Fruit fly (Drosophila melanogaster) whole organism, wandering third instar larva: Measurements from ENCODE around the gene CG12984.

Experiments used
- Abd-B ChIP-seq: fragments of >200 bp; optimal IDR thresholded peaks from 2 replicates; lab custom pipeline; 2017; ENCODE audit warnings: missing biosample characterization, missing genetic modification characterization
- CG32264 ChIP-seq: fragments of 200-800 bp; sonication (Bioruptor generic); optimal IDR thresholded peaks from 2 replicates; lab custom pipeline; 2016; ENCODE audit warnings: missing biosample characterization, missing genetic modification characterization
- CG9705 ChIP-seq: fragments of 200-800 bp; sonication (Bioruptor generic); optimal IDR thresholded peaks from 2 replicates; lab custom pipeline; 2018; ENCODE audit warnings: missing biosample characterization, mild to moderate bottlenecking, missing genetic modification characterization
- Dif ChIP-seq: fragments of 200-275, 200-300 bp; sonication (Bioruptor generic); optimal IDR thresholded peaks from 2 replicates; lab custom pipeline; 2018; ENCODE audit warnings: missing biosample characterization, missing genetic modification characterization; ENCODE audit not compliant: partially characterized antibody
- HLH106 ChIP-seq: fragments of 200-800 bp; optimal IDR thresholded peaks from 3 replicates; lab custom pipeline; 2019; ENCODE audit warnings: missing biosample characterization, mild to moderate bottlenecking, missing genetic modification characterization, moderate library complexity
- Hnf4 ChIP-seq: fragments of 200-800 bp; sonication (Bioruptor generic); optimal IDR thresholded peaks from 2 replicates; lab custom pipeline; 2016; ENCODE audit warnings: missing biosample characterization, mild to moderate bottlenecking, missing genetic modification characterization
- Hr83 ChIP-seq: fragments of 200-300 bp; sonication (Bioruptor generic); optimal IDR thresholded peaks from 2 replicates; lab custom pipeline; 2016; ENCODE audit warnings: missing biosample characterization, mild to moderate bottlenecking, missing genetic modification characterization, moderate library complexity; ENCODE audit not compliant: poor library complexity, severe bottlenecking
- Mio ChIP-seq: sonication (Bioruptor generic); optimal IDR thresholded peaks from 2 replicates; lab custom pipeline; 2016; ENCODE audit warnings: missing biosample characterization, missing genetic modification characterization
- Myc ChIP-seq: fragments of >200 bp; optimal IDR thresholded peaks from 2 replicates; lab custom pipeline; 2017
- N ChIP-seq: fragments of >200 bp; optimal IDR thresholded peaks from 2 replicates; lab custom pipeline; 2018; ENCODE audit warnings: missing biosample characterization, missing external identifiers, missing genetic modification characterization
- OdsH ChIP-seq: fragments of 200-800 bp; sonication (Bioruptor generic); optimal IDR thresholded peaks from 2 replicates; lab custom pipeline; 2016; ENCODE audit warnings: missing biosample characterization, mild to moderate bottlenecking, missing genetic modification characterization
- Rel ChIP-seq, 2 experiments: fragments of 200-800 bp; sonication (Bioruptor generic) in 1 of 2; optimal IDR thresholded peaks; 2 replicates in 1 of 2; 3 replicates in 1 of 2; lab custom pipeline; 2016 to 2019; ENCODE audit warnings: mild to moderate bottlenecking in 2 of 2, missing biosample characterization in 2 of 2, missing genetic modification characterization in 2 of 2, moderate library complexity in 1 of 2
- Sp1 ChIP-seq: fragments of 200-800 bp; sonication (Bioruptor generic); optimal IDR thresholded peaks from 3 replicates; lab custom pipeline; 2019; ENCODE audit warnings: missing biosample characterization, mild to moderate bottlenecking, missing genetic modification characterization, moderate library complexity
- Vsx2 ChIP-seq: fragments of 200-300, 225-300 bp; sonication (Bioruptor generic); optimal IDR thresholded peaks from 2 replicates; lab custom pipeline; 2018; ENCODE audit warnings: missing biosample characterization, missing genetic modification characterization; ENCODE audit not compliant: partially characterized antibody
- br ChIP-seq: fragments of 200-800 bp; sonication (Bioruptor generic); optimal IDR thresholded peaks from 2 replicates; lab custom pipeline; 2016; ENCODE audit warnings: missing biosample characterization, missing genetic modification characterization
- brk ChIP-seq: fragments of 200-800 bp; sonication (Bioruptor generic); optimal IDR thresholded peaks from 2 replicates; lab custom pipeline; 2016; ENCODE audit warnings: missing biosample characterization, mild to moderate bottlenecking, missing genetic modification characterization
- dl ChIP-seq, 2 experiments: fragments of 175-275, 200-275 bp in 1 of 2; fragments of 200-275 bp in 1 of 2; sonication (Bioruptor generic); optimal IDR thresholded peaks; lab custom pipeline; 2018; ENCODE audit warnings: mild to moderate bottlenecking in 2 of 2, missing biosample characterization in 2 of 2, missing genetic modification characterization in 2 of 2, moderate library complexity in 2 of 2; ENCODE audit not compliant: partially characterized antibody in 2 of 2, insufficient read depth in 1 of 2
- dmrt93B ChIP-seq: fragments of 200-800 bp; sonication (Bioruptor generic); optimal IDR thresholded peaks from 2 replicates; lab custom pipeline; 2018; ENCODE audit warnings: missing biosample characterization, mild to moderate bottlenecking, missing genetic modification characterization
- dsf ChIP-seq: sonication (Bioruptor generic); optimal IDR thresholded peaks from 2 replicates; lab custom pipeline; 2016; ENCODE audit warnings: missing biosample characterization, missing genetic modification characterization, borderline replicate concordance
- ey ChIP-seq: fragments of 200-800 bp; sonication (Bioruptor generic); optimal IDR thresholded peaks from 2 replicates; lab custom pipeline; 2016; ENCODE audit warnings: missing biosample characterization, missing genetic modification characterization
- foxo ChIP-seq, 2 experiments: fragments of 200-800 bp; sonication (Bioruptor generic); optimal IDR thresholded peaks; 2 replicates in 1 of 2; 3 replicates in 1 of 2; lab custom pipeline; 2016 to 2017; ENCODE audit warnings: missing biosample characterization in 2 of 2, missing genetic modification characterization in 2 of 2
- fru ChIP-seq: fragments of 200-800 bp; sonication (Bioruptor generic); optimal IDR thresholded peaks from 3 replicates; lab custom pipeline; 2016; ENCODE audit warnings: missing biosample characterization, mild to moderate bottlenecking, missing genetic modification characterization
- h ChIP-seq: fragments of 200-800 bp; sonication (Bioruptor generic); optimal IDR thresholded peaks from 3 replicates; lab custom pipeline; 2016; ENCODE audit warnings: missing biosample characterization, mild to moderate bottlenecking, missing genetic modification characterization
- jim ChIP-seq: fragments of 175-275, 200-325 bp; sonication (Bioruptor generic); optimal IDR thresholded peaks from 2 replicates; lab custom pipeline; 2016; ENCODE audit warnings: missing biosample characterization, mild to moderate bottlenecking, missing genetic modification characterization
- lola ChIP-seq: fragments of >200 bp; optimal IDR thresholded peaks from 2 replicates; lab custom pipeline; 2017; ENCODE audit warnings: missing biosample characterization, missing genetic modification characterization
- pan ChIP-seq: fragments of >200 bp; optimal IDR thresholded peaks from 2 replicates; lab custom pipeline; 2017
- psq ChIP-seq: fragments of 200-800 bp; sonication (Bioruptor generic); optimal IDR thresholded peaks from 3 replicates; lab custom pipeline; 2017; ENCODE audit warnings: missing biosample characterization, mild to moderate bottlenecking, missing genetic modification characterization, moderate library complexity
- rgr ChIP-seq: fragments of 200-800 bp; sonication (Bioruptor generic); optimal IDR thresholded peaks from 3 replicates; lab custom pipeline; 2016; ENCODE audit warnings: missing biosample characterization, mild to moderate bottlenecking, missing genetic modification characterization
- sage ChIP-seq: fragments of 200-800 bp; sonication (Bioruptor generic); optimal IDR thresholded peaks from 2 replicates; lab custom pipeline; 2016; ENCODE audit warnings: missing biosample characterization, mild to moderate bottlenecking, missing genetic modification characterization
- sv ChIP-seq: fragments of 200-800 bp; sonication (Bioruptor generic); optimal IDR thresholded peaks from 3 replicates; lab custom pipeline; 2016; ENCODE audit warnings: missing biosample characterization, missing genetic modification characterization

The CG12984 gene

DNA sequence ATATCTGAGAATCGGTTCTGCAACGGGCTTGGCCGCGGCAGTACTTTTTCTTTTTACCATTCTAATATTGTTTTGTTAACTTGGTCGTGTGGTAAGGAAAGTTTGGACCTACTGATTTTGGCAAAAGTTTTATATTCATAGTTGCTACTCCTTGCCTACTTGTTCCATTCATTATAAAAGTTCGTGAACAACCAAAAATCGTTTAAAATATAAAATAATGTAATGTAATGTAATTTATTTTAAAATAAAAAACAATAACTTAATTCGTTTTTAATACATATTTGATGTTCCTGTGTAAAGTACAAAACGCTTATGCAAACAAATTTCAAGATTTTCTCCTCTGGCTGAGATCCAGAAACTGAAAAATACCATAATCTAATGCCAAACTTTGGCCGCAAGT lies 16.9 kb upstream of the CG12984 start, which contains the start of gene CG33286:
CG33286 (minus strand) TSS at position 101 of the 400 bp plus-strand sequence.
- TF ChIP-seq Hr83: no peak
- no peak for TF ChIP-seq ey (GFP tag; lab: Kevin White, UChicago)
- no peak for TF ChIP-seq Myc (lab: Kevin White, UChicago)
- TF ChIP-seq CG9705 (GFP tag; lab: Kevin White, UChicago): no peak
- no peak for TF ChIP-seq pan (lab: Kevin White, UChicago)
- no peak for TF ChIP-seq br (GFP tag; lab: Kevin White, UChicago)
- no peak for TF ChIP-seq dmrt93B
- no peak for TF ChIP-seq Hnf4 (GFP tag; lab: Kevin White, UChicago)

DNA sequence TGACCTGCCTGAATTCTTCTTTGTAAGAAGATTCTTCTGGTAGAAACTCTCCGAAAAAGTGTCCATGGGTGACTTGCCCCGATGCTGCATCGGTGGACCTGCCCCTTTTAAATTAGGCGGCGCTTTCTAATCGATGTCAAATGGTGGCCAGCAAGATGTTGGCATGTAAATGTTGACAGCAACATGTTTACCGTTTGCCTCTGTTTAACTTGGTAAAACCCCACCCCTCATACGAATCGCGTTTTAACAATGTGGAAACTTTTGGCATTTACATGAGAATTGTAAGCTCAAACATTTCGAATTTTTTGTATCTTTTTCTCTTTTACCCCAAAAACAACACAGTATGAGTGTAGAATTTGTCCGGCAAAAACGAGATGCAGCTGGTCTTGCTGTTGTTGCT lies 15.1 kb upstream of the CG12984 start:
- TF ChIP-seq Hnf4 (GFP tag; lab: Kevin White, UChicago) (no peak), Vsx2 (GFP tag; lab: Kevin White, UChicago) (no peak), brk (GFP tag; lab: Kevin White, UChicago) (no peak), h (GFP tag; lab: Kevin White, UChicago) (no peak), dl (GFP tag; optimal IDR thresholded peaks at IDR 0.05; lab: Kevin White, UChicago; ENCODE audit: insufficient read depth in 1 of 2, partially characterized antibody in 2 of 2) (no peak), pan (lab: Kevin White, UChicago) (no peak), jim (GFP tag; lab: Kevin White, UChicago) (no peak), foxo (GFP tag; optimal IDR thresholded peaks at IDR 0.05; lab: Kevin White, UChicago) (no peak), Sp1 (GFP tag; lab: Kevin White, UChicago) (no peak), Dif (no peak), Abd-B (GFP tag; lab: Kevin White, UChicago) (no peak), lola (GFP tag; lab: Kevin White, UChicago) (no peak), rgr (GFP tag; lab: Kevin White, UChicago) (no peak)
- TF ChIP-seq, all 38 proteins: peak for 0

DNA sequence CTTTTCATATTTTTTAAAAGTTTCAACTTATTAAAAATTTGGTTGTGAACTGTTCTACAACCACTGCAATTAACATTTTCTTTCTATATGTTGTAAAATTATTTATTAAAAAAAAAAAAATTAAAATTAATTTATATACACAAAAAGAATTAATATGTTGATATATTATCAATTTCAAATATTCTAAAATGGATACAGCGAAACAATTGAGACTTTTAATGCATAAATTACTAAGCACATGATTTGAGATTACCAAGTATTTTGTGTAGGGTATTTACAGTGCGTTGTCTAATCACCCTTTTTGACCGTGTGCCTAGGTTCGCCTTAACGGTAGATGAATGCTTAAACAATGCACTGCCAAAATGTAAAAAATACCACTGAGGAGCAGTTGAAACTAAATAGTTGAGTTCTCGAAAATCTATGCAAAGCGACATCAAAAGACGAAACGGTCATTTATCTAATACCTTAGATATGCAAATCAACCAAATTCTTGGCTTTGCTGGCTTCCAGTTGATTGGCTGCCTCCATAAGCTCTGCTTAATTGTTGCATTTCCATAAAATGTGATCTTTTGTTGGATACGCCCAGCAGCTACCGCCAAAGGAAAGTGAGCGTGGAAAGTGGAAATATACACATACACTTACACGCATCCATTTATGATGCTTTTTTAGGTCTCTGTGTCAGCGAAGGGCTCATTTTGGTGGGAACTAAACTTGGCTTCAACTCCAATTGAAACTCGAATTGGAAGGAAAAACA lies 14.3 kb upstream of the CG12984 start:
- TF ChIP-seq Myc (lab: Kevin White, UChicago) (no peak), CG9705 (GFP tag; lab: Kevin White, UChicago) (no peak), Mio (GFP tag; lab: Kevin White, UChicago) (no peak), lola (GFP tag; lab: Kevin White, UChicago) (no peak), dmrt93B (no peak), sv (no peak), CG32264 (GFP tag; lab: Kevin White, UChicago) (no peak), Dif (no peak), HLH106 (tag; lab: Kevin White, UChicago) (no peak), fru (GFP tag; lab: Kevin White, UChicago) (no peak), pan (lab: Kevin White, UChicago) (no peak), dl (GFP tag; optimal IDR thresholded peaks at IDR 0.05; lab: Kevin White, UChicago; ENCODE audit: insufficient read depth in 1 of 2, partially characterized antibody in 2 of 2) (no peak), Hr83 (no peak), dsf (GFP tag; lab: Kevin White, UChicago) (no peak)

DNA sequence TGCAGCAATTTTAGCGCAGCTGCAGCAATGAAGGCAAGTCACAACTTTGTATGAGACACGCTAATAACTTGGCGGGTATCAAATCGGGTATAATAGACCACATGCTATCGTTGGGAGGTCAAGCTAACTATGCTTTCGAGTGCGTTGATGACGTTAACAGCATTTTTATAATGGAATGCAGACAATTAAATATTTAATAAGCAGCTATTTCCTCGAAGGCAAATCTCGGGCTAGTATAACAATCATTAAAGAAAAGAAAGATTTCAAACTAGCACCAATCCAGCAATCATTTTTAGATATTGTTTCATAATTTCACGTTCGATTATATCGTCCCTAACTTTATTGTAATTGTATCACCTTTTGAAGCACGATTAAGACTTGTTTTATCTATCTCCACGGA lies 11.0 kb upstream of the CG12984 start:
- TF ChIP-seq dl (GFP tag; optimal IDR thresholded peaks at IDR 0.05; lab: Kevin White, UChicago; ENCODE audit: insufficient read depth in 1 of 2, partially characterized antibody in 2 of 2) (no peak), Sp1 (GFP tag; lab: Kevin White, UChicago) (no peak), CG32264 (GFP tag; lab: Kevin White, UChicago) (no peak), foxo (GFP tag; optimal IDR thresholded peaks at IDR 0.05; lab: Kevin White, UChicago) (no peak), psq (GFP tag; lab: Kevin White, UChicago) (no peak), sage (GFP tag; lab: Kevin White, UChicago) (no peak), ey (GFP tag; lab: Kevin White, UChicago) (no peak), N (GFP tag; lab: Kevin White, UChicago) (no peak), HLH106 (tag; lab: Kevin White, UChicago) (no peak), sv (no peak), Rel (GFP tag; optimal IDR thresholded peaks at IDR 0.05; lab: Kevin White, UChicago) (no peak), Rel (tag; optimal IDR thresholded peaks at IDR 0.05; lab: Kevin White, UChicago) (no peak), Myc (lab: Kevin White, UChicago) (no peak), OdsH (no peak), Dif (no peak), Mio (GFP tag; lab: Kevin White, UChicago) (no peak)
